Worm (Caenorhabditis elegans): ENCODE measurements around the gene Y66C5A.1.

The Y66C5A.1 gene

DNA sequence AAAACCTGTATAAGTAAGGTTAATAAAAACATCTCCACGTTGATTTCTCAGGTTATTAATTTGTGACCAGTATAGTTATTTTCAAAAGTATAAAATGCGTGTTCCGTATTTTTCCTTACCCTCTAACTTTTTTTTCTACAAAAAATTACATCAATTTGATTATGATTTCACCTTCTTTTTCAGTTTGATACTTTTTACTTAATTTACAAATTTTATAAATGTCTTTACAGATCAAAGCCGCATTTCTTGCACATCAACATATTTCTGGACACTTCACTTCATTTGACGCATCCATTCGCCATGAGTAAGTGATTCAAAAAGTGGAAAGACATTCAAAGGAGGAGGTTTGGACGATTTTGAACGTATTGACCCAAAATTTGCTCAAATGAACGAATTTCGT, 5.1 kb upstream of the Y66C5A.1 start, which contains the start of gene Y66C5A.2:
Gene Y66C5A.2, plus strand, starts transcription at position 301 of the 400 bp plus-strand sequence.
- TF ChIP-seq pes-1 (GFP tag; IDR thresholded peaks at IDR 0.05) (no peak), F13C5.2 (tag; optimal IDR thresholded peaks at IDR 0.05) (no peak), ama-1 (optimal IDR thresholded peaks at IDR 0.05) (no peak), flt-1 (GFP tag; IDR thresholded peaks at IDR 0.05) (no peak), ets-7 (tag; optimal IDR thresholded peaks at IDR 0.05) (no peak), B0310.2 (tag; optimal IDR thresholded peaks at IDR 0.05) (no peak), hnd-1 (tag; optimal IDR thresholded peaks at IDR 0.05) (no peak), ceh-13 (GFP tag; optimal IDR thresholded peaks at IDR 0.05) (no peak), hmg-4 (GFP tag; optimal IDR thresholded peaks at IDR 0.05) (no peak), hmbx-1 (tag; optimal IDR thresholded peaks at IDR 0.05) (no peak), tbx-11 (GFP tag; IDR thresholded peaks at IDR 0.05) (no peak)

DNA sequence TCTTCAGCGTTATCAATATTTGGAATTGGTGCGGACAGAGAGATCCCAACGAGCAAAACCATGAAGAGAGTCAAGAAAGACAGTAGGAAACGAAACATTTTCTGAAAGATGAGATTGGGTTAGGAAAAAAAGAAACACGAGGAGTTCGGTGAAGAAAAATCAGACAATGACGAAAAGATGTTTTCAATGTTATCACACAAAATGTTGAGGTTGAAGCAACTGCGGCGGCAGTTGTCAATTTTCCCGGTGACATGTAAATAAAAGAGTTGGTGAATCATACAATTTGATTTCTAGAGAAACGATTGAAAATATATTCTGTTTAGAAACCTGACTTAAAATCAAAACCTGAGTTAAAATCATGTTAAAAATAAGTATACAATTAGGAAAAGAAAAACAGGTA, 1.6 kb downstream of the Y66C5A.1 start, which contains the start of gene F23D12.7:
Gene F23D12.7, minus strand, starts transcription at position 101 of the 400 bp plus-strand sequence.
- TF ChIP-seq pes-1 (GFP tag; IDR thresholded peaks at IDR 0.05) (no peak), ama-1 (optimal IDR thresholded peaks at IDR 0.05) (no peak), tbx-11 (GFP tag; IDR thresholded peaks at IDR 0.05) (no peak), ceh-36 (tag; optimal IDR thresholded peaks at IDR 0.05) (no peak), flt-1 (GFP tag; IDR thresholded peaks at IDR 0.05) (no peak), sea-1 (GFP tag; conservative IDR thresholded peaks at IDR 0.05) (no peak)

DNA sequence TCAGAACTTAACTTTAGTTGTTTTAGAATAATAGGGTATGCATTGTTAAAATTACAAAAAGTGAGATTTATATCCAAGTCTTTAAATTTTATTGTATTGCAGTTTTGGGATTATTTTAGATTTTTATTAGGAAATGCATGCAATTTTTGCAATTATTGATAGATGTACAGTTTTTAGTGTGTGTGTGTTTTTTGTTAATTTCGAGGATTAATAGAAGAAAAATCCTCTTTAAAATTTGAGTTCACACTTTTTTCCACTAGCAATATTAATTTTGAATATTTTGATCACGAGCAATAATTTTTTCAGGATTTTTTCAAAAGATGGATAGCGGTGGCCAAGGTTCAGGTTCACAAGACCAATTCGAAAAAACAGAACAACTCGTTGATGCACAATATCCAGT, 7.4 kb downstream of the Y66C5A.1 start, which contains the start of gene jmjd-3.2:
Gene jmjd-3.2, plus strand, starts transcription at position 301 of the 400 bp plus-strand sequence.
- TF ChIP-seq ceh-13 (GFP tag; optimal IDR thresholded peaks at IDR 0.05) (no peak), scrt-1 (GFP tag; IDR thresholded peaks at IDR 0.05) (no peak), hnd-1 (tag; optimal IDR thresholded peaks at IDR 0.05) (no peak), tbx-11 (GFP tag; IDR thresholded peaks at IDR 0.05) (no peak), sea-1 (GFP tag; conservative IDR thresholded peaks at IDR 0.05) (no peak)

- TF ChIP-seq ceh-13 (GFP tag; optimal IDR thresholded peaks at IDR 0.05), result no peak
- no peak for TF ChIP-seq scrt-1 (GFP tag; IDR thresholded peaks at IDR 0.05)
These were observed 7.8 kb downstream of the Y66C5A.1 start for ce11 chrX:14447498-14447897.

DNA sequence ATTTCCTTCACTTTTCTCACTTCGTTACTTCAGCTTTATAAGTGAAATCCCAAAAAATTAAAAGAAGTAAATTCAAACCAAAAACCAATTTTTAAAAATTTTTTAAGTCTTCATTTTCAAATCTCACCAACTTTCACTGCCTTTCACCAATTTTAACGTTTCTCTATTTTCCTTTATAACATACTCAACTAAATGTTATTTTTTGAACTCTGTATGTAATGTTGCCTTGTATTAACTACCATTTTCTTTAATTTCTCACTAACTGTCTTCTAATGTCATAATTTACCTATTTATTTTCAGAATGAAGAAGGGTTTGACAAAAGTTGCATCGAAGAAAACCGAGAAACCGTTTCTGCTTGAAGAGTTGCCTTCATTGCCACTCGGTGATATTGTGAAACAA, 10.6 kb downstream of the Y66C5A.1 start, which contains the start of gene F23D12.4:
Gene F23D12.4, plus strand, starts transcription at position 301 of the 400 bp plus-strand sequence.
- TF ChIP-seq tbx-37 (GFP tag; conservative IDR thresholded peaks at IDR 0.05) (no peak), ama-1 (optimal IDR thresholded peaks at IDR 0.05) (no peak), tbx-11 (GFP tag; IDR thresholded peaks at IDR 0.05) (no peak), ceh-13 (GFP tag; optimal IDR thresholded peaks at IDR 0.05) (no peak), hmg-4 (GFP tag; optimal IDR thresholded peaks at IDR 0.05) (no peak), B0310.2 (tag; optimal IDR thresholded peaks at IDR 0.05) (no peak), F13C5.2 (tag; optimal IDR thresholded peaks at IDR 0.05) (no peak), tra-4 (tag; optimal IDR thresholded peaks at IDR 0.05) (no peak), scrt-1 (GFP tag; IDR thresholded peaks at IDR 0.05) (no peak), hmbx-1 (tag; optimal IDR thresholded peaks at IDR 0.05) (no peak), flt-1 (GFP tag; IDR thresholded peaks at IDR 0.05) (no peak), hnd-1 (tag; optimal IDR thresholded peaks at IDR 0.05) (no peak), ets-7 (tag; optimal IDR thresholded peaks at IDR 0.05) (no peak), sea-1 (GFP tag; conservative IDR thresholded peaks at IDR 0.05) (no peak), pes-1 (GFP tag; IDR thresholded peaks at IDR 0.05) (no peak)

- TF ChIP-seq ceh-36 (tag; optimal IDR thresholded peaks at IDR 0.05) (no peak), B0310.2 (tag; optimal IDR thresholded peaks at IDR 0.05) (no peak)
These were observed 13.0 kb downstream of the Y66C5A.1 start, which contains the start of gene F23D12.3 for ce11 chrX:14442321-14442720. F23D12.3 (plus strand) TSS chrX:14442621.

DNA sequence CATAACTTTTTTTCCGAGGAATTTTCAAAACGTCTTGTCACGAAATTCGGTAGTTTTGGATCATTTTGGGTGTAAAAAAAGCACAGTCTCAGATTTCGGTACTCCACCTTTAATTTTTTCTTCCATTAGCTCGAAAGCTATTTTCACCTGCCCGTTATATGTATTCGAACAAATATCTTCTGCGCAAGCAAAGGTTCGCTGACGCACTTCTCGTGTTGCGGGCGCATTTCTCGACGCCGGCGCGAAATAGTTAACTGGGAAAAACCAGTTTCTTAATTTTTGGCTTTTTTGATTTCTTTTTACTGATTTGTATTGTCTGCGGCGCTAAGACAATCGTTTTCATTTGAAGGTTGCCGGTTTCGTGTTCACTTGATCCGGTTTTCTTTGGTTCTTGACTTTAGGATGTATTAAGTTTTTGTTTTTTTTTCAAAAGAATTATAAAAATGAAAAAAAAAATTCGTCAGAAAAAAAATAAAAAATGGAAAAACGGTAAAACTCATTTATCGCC, 19.6 kb downstream of the Y66C5A.1 start:
- TF ChIP-seq ceh-13 (GFP tag; optimal IDR thresholded peaks at IDR 0.05) (no peak), aly-1 (tag; optimal IDR thresholded peaks at IDR 0.05) (no peak), hnd-1 (tag; optimal IDR thresholded peaks at IDR 0.05) (no peak), ets-7 (tag; optimal IDR thresholded peaks at IDR 0.05) (no peak), tbx-37 (GFP tag; conservative IDR thresholded peaks at IDR 0.05) (no peak), ceh-36 (tag; optimal IDR thresholded peaks at IDR 0.05) (no peak), ama-1 (optimal IDR thresholded peaks at IDR 0.05) (no peak), sea-1 (GFP tag; conservative IDR thresholded peaks at IDR 0.05) (no peak), tbx-11 (GFP tag; IDR thresholded peaks at IDR 0.05) (no peak), F13C5.2 (tag; optimal IDR thresholded peaks at IDR 0.05) (no peak), hmg-4 (GFP tag; optimal IDR thresholded peaks at IDR 0.05) (no peak), B0310.2 (tag; optimal IDR thresholded peaks at IDR 0.05) (no peak), scrt-1 (GFP tag; IDR thresholded peaks at IDR 0.05) (no peak), flt-1 (GFP tag; IDR thresholded peaks at IDR 0.05) (no peak), hmbx-1 (tag; optimal IDR thresholded peaks at IDR 0.05) (no peak), pes-1 (GFP tag; IDR thresholded peaks at IDR 0.05) (no peak), tra-4 (tag; optimal IDR thresholded peaks at IDR 0.05) (no peak)

DNA sequence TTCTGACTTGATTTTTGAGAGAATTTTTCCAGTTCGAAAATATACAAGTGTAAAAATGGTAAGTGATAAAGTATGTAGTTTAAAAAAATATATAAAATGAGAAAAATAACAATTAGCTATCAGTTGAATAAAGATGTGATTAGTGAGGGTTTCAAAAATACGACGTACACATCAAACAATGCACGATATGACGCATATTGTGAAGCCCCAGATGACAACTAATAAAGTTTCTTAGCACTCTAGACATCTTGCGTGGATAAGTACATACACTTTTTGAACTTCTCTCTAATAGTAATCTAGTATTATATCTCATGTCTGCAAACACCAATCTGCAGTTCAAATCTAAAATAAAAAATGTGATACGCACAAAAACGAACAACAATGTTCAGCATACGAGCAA, 24.9 kb downstream of the Y66C5A.1 start:
- TF ChIP-seq ama-1 (optimal IDR thresholded peaks at IDR 0.05) (no peak), ceh-36 (tag; optimal IDR thresholded peaks at IDR 0.05) (no peak), tbx-11 (GFP tag; IDR thresholded peaks at IDR 0.05) (no peak), hnd-1 (tag; optimal IDR thresholded peaks at IDR 0.05) (no peak), scrt-1 (GFP tag; IDR thresholded peaks at IDR 0.05) (no peak), aly-1 (tag; optimal IDR thresholded peaks at IDR 0.05) (no peak), sea-1 (GFP tag; conservative IDR thresholded peaks at IDR 0.05) (no peak), ceh-13 (GFP tag; optimal IDR thresholded peaks at IDR 0.05) (no peak), tbx-37 (GFP tag; conservative IDR thresholded peaks at IDR 0.05) (no peak), hmg-4 (GFP tag; optimal IDR thresholded peaks at IDR 0.05) (no peak), pes-1 (GFP tag; IDR thresholded peaks at IDR 0.05) (no peak), flt-1 (GFP tag; IDR thresholded peaks at IDR 0.05) (no peak), hmbx-1 (tag; optimal IDR thresholded peaks at IDR 0.05) (no peak), ets-7 (tag; optimal IDR thresholded peaks at IDR 0.05) (no peak), F13C5.2 (tag; optimal IDR thresholded peaks at IDR 0.05) (no peak), tra-4 (tag; optimal IDR thresholded peaks at IDR 0.05) (no peak), B0310.2 (tag; optimal IDR thresholded peaks at IDR 0.05) (no peak)

Data from whole organism, early embryonic.